Worm (Caenorhabditis elegans): ENCODE results near the gene R10E4.1.
A peak's percentile ranks its signal among the peaks of the same experiment; 100 is the strongest.

Gene R10E4.1

DNA sequence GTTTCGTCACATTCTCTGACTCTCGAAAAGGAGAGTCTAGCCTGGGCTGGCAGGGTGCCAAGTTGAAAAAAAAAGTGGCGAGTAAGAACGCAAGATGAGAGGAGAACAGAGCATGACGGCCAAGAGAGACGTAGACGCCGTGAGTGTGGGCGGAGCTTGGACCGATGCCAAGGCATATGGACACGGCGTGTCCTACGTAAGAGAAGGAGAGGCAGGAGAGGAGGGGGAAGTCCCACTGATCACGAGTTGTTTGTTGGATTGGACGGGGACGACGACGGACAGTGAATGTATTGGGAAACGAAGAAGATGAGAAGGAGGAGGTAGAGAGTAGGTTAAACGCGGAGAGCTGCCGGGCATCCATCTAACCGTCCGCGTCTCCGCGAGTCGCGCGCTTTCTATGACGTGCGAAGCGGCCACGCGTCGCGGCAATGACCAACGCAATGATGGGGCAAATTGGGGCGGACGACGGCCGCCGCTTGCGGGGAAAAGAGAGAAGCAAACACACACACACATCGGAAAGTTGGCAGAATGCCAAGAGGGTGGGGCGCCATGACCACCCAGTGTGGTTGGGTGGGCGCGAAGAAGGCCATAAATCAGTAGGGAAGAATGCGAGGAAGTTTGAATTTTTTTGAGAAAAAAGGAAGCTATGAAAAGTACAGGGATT is 12.5 kb downstream of the R10E4.1 start (continued):
- TF ChIP-seq ztf-28 (GFP tag; IDR thresholded peaks at IDR 0.05) (0 out of 2 replicates have a peak, but pooled peaks have one; percentile 11), pha-4 (tag; optimal IDR thresholded peaks at IDR 0.05) (peak; percentile 26), ceh-40 (GFP tag; IDR thresholded peaks at IDR 0.05) (no peak), lin-40 (tag; optimal IDR thresholded peaks at IDR 0.05) (peak; percentile 99), mcd-1 (GFP tag; IDR thresholded peaks at IDR 0.05) (peak; percentile 90), ccch-3 (GFP tag; optimal IDR thresholded peaks at IDR 0.05) (no peak), tbp1 (GFP tag; optimal IDR thresholded peaks at IDR 0.05) (peak; percentile 72), snpc-1.1 (tag; optimal IDR thresholded peaks at IDR 0.05; ENCODE audit: insufficient read depth) (no peak), mes-4 (tag; optimal IDR thresholded peaks at IDR 0.05) (no peak), ztf-6 (GFP tag; IDR thresholded peaks at IDR 0.05) (peak; percentile 69; the same call in 1 of the 2 replicates), egl-44 (GFP tag; IDR thresholded peaks at IDR 0.05) (peak; percentile 98), ama-1 (optimal IDR thresholded peaks at IDR 0.05) (no peak), ama-1 (GFP tag; optimal IDR thresholded peaks at IDR 0.05) (no peak), ekl-4 (GFP tag; IDR thresholded peaks at IDR 0.05) (peak; percentile 94), nfya-2 (GFP tag; IDR thresholded peaks at IDR 0.05) (no peak), lin-26 (GFP tag; IDR thresholded peaks at IDR 0.05) (peak; percentile 81), madf-10 (tag; optimal IDR thresholded peaks at IDR 0.05) (peak; percentile 98), rcor-1 (GFP tag; IDR thresholded peaks at IDR 0.05) (peak; percentile 79), sptf-2 (GFP tag; optimal IDR thresholded peaks at IDR 0.05) (no peak), rec-8 (tag; optimal IDR thresholded peaks at IDR 0.05) (no peak), aptf-3 (GFP tag; IDR thresholded peaks at IDR 0.05) (0 out of 2 replicates have a peak, but pooled peaks have one; percentile 23), ztf-25 (GFP tag; IDR thresholded peaks at IDR 0.05) (no peak), somi-1 (GFP tag; optimal IDR thresholded peaks at IDR 0.05) (peak; percentile 100), lsy-27 (tag; optimal IDR thresholded peaks at IDR 0.05; ENCODE audit: borderline replicate concordance, insufficient read depth) (no peak), hmg-1.2 (GFP tag; IDR thresholded peaks at IDR 0.05) (peak; percentile 92), egrh-3 (GFP tag; IDR thresholded peaks at IDR 0.05) (peak; percentile 87), hlh-12 (tag; optimal IDR thresholded peaks at IDR 0.05) (no peak), nfyb-1 (GFP tag; IDR thresholded peaks at IDR 0.05) (peak; percentile 98), T26A5.8 (tag; optimal IDR thresholded peaks at IDR 0.05) (no peak), C06A6.2 (GFP tag; conservative IDR thresholded peaks at IDR 0.05) (peak; percentile 99), tlf-1 (GFP tag; optimal IDR thresholded peaks at IDR 0.05) (peak; percentile 95), lsl-1 (GFP tag; optimal IDR thresholded peaks at IDR 0.05) (no peak), B0035.1 (tag; optimal IDR thresholded peaks at IDR 0.05) (peak; percentile 89), Y56A3A.18 (GFP tag; IDR thresholded peaks at IDR 0.05) (peak; percentile 92), tbx-9 (tag; optimal IDR thresholded peaks at IDR 0.05; ENCODE audit: borderline replicate concordance) (no peak), nhr-120 (GFP tag; IDR thresholded peaks at IDR 0.05) (no peak), Y79H2A.3 (GFP tag; conservative IDR thresholded peaks at IDR 0.05) (no peak), cebp-1 (GFP tag; IDR thresholded peaks at IDR 0.05) (peak; percentile 80; the same call in 1 of the 2 replicates), cebp-1 (tag; optimal IDR thresholded peaks at IDR 0.05) (peak; percentile 98), F57C9.4 (tag; optimal IDR thresholded peaks at IDR 0.05) (no peak), him-1 (tag; optimal IDR thresholded peaks at IDR 0.05) (no peak), bed-2 (GFP tag; IDR thresholded peaks at IDR 0.05) (peak; percentile 41; the same call in 1 of the 2 replicates), ceh-91 (GFP tag; IDR thresholded peaks at IDR 0.05) (0 out of 2 replicates have a peak, but pooled peaks have one; percentile 25), nhr-179 (tag; optimal IDR thresholded peaks at IDR 0.05) (no peak), K11D2.4 (GFP tag; IDR thresholded peaks at IDR 0.05) (peak; percentile 96), ztf-18 (tag; optimal IDR thresholded peaks at IDR 0.05) (peak; percentile 82), ceh-58 (GFP tag; IDR thresholded peaks at IDR 0.05) (no peak), K12H6.12 (tag; optimal IDR thresholded peaks at IDR 0.05) (peak; percentile 99)

Measured in whole organism, young adult.